Worm (Caenorhabditis elegans): ENCODE results near the gene F26F12.3.

F26F12.3 gene

DNA sequence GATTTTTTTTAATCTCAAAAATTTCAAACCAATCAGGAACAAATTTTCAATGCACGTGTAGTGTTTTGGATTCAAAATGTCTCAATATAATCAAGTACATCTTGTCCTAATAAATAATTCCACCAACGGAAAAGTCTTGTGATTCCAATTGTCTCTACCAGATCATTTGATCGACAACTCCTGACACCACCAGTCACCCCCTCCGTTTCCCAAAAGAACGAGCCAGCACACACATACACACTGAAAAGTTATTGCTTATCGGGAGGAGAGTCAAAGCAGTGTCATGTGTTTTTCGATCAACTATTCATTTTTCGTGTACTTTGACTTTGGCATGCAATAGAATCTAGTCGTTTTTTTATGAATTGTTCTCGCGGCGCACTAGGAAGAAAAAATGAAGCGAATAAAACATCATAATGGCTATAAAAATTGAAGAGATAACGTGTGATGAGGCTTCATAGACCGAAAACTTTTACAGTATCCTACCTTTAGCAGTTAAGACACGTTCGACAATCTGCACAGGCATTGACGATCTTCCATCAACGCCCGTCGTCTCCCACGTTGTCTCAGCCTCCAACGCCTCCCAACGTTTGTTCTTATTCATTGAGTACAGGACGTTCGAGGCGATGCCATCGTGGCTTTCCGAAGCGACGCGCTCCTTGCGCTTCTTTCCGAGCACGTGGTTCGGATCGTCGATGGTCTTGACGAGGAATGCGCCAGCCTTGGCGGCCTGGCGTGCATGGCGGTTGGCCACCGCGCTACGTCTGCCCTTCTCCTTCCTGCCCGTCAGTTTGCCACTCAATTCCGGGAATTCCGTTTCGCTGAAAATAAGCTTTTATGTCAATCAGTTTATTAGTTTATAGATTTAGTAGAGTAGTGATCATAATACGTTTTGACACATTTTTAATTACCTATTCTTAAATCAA, 1.8 kb downstream of the F26F12.3 start:
- TF ChIP-seq T22C8.4 (GFP tag; IDR thresholded peaks at IDR 0.05) (no peak), tab-1 (GFP tag; IDR thresholded peaks at IDR 0.05) (0 out of 2 replicates have a peak, but pooled peaks have one; percentile 39)

DNA sequence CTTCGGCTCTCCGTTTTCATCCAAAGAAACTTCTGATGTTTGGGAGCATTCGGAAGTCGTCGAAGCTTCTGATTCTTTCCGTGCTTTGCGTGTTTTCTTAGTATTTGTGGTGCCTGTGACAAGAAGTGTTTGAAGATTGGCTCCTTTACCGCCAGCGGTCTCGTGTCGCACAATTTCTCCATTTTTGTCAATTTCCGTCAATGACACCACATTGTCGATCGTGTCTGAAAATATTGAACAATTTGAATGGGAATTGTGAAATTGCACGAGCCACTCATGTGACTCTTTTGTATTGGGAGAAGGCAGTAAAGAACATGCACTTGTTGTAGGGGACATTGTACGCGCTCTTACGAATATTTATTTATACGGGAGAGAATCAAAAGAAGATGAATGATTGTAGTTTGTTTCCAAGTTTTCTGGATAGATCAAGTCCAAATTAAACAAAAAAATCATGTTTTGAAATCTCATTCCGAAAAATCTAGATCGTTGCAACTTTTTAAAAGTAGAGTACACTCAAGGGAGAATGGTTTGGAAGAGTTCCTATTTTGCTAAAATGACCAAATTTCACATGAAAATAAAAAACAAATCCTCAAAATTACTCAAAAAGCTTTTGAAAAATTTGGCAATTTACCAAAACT, 2.9 kb downstream of the F26F12.3 start:
- no peak for TF ChIP-seq ztf-29 (GFP tag; IDR thresholded peaks at IDR 0.05)
- no peak for TF ChIP-seq cog-1 (tag; optimal IDR thresholded peaks at IDR 0.05)
- no peak for TF ChIP-seq ref-1 (GFP tag; conservative IDR thresholded peaks at IDR 0.05)
- TF ChIP-seq flt-1 (GFP tag; IDR thresholded peaks at IDR 0.05) = no peak
- no peak for TF ChIP-seq ztf-23 (GFP tag; IDR thresholded peaks at IDR 0.05)
- TF ChIP-seq tab-1 (GFP tag; IDR thresholded peaks at IDR 0.05) = no peak
- TF ChIP-seq med-1 (GFP tag; optimal IDR thresholded peaks at IDR 0.05; ENCODE audit: insufficient read depth) = no peak
- no peak for TF ChIP-seq T22C8.4 (GFP tag; IDR thresholded peaks at IDR 0.05)
- no peak for TF ChIP-seq klf-2 (GFP tag; conservative IDR thresholded peaks at IDR 0.05)

DNA sequence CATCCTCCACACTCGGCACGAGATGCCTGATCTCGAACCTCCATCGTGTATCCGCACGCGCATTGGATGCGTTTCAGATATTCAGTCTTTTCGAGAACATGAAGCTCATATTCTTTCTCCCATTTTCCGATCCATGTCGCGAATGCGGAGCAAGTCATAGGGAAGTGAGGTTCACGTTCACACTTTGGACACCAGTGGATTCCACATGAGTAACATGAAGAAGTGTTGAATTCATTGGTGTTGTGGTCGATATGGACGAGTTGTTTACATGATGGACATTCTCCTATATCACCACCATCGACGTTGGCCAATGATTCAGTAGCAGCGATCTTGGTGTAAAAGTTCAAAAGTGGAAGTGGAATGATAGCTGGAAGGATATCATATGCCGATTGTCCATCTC, 4.6 kb downstream of the F26F12.3 start:
- no peak for TF ChIP-seq ref-1 (GFP tag; conservative IDR thresholded peaks at IDR 0.05)
- no peak for TF ChIP-seq cog-1 (tag; optimal IDR thresholded peaks at IDR 0.05)
- TF ChIP-seq ztf-29 (GFP tag; IDR thresholded peaks at IDR 0.05) = no peak
- TF ChIP-seq flt-1 (GFP tag; IDR thresholded peaks at IDR 0.05) = no peak
- no peak for TF ChIP-seq T22C8.4 (GFP tag; IDR thresholded peaks at IDR 0.05)
- TF ChIP-seq tab-1 (GFP tag; IDR thresholded peaks at IDR 0.05) = no peak
- no peak for TF ChIP-seq ztf-23 (GFP tag; IDR thresholded peaks at IDR 0.05)
- no peak for TF ChIP-seq med-1 (GFP tag; optimal IDR thresholded peaks at IDR 0.05; ENCODE audit: insufficient read depth)
- no peak for TF ChIP-seq klf-2 (GFP tag; conservative IDR thresholded peaks at IDR 0.05)

DNA sequence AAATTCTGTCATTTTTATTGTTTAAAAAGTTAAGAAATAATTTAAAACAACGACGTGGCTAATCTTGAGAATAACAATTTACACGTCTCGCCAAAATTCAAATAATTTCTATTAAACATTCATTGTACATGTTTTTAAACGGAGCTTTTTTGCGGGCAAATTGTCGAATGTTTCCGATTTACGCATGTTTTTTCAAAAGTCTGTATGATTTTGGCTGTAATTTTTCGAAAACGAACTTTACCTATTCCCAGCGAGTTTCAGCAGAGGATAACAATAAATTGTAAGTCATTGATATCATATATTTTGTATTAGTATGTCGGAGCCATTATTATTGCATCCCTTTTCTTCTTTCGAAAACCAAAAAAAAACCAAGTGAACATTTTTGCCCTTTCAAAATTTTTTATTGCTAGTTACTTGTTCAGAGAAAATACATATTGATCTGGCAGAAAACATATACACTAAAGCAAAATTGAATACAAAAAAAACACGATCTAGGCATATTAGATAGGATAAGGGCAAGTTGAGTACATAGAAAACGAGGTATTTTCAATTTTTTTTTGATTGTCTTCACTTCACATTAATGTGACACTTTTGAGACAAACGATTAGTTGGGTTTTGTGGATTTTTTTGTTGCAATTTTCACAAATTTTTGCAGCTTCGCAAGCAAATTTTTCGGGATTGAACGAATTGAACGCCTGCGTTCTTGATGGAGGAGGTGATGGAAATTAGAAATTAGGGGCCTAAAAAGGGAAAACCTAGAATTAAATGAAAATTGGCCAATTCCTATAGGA, 6.7 kb downstream of the F26F12.3 start, which contains the start of gene F26F12.2:
TSS of gene F26F12.2 (minus strand) at position 38 of the 791 bp plus-strand sequence.
- TF ChIP-seq ztf-29 (GFP tag; IDR thresholded peaks at IDR 0.05) (no peak), tab-1 (GFP tag; IDR thresholded peaks at IDR 0.05) (no peak), med-1 (GFP tag; optimal IDR thresholded peaks at IDR 0.05; ENCODE audit: insufficient read depth) (no peak), klf-2 (GFP tag; conservative IDR thresholded peaks at IDR 0.05) (no peak), cog-1 (tag; optimal IDR thresholded peaks at IDR 0.05) (no peak), flt-1 (GFP tag; IDR thresholded peaks at IDR 0.05) (no peak), ztf-23 (GFP tag; IDR thresholded peaks at IDR 0.05) (no peak), ref-1 (GFP tag; conservative IDR thresholded peaks at IDR 0.05) (no peak), T22C8.4 (GFP tag; IDR thresholded peaks at IDR 0.05) (no peak)

DNA sequence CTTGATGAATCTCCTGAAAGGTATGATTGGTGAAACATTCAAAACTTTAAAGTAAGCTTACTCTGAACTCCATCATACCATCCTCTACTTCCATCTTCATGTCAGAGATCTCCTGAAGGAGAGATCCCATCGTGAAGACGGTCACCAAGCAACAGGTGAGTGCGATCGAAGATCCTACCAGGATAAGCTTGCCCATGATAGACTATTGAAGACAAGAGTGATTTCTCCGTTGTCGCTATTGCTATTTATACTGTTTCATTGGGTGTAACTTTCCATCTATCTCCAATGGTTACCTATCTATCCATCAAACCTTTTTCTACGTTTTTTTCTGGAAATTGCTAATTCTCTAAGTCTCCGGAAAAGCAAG, 8.9 kb downstream of the F26F12.3 start, which contains the start of gene col-140:
TSS of gene col-140 (minus strand) at position 219 of the 367 bp plus-strand sequence.
- TF ChIP-seq klf-2 (GFP tag; conservative IDR thresholded peaks at IDR 0.05) (no peak), cog-1 (tag; optimal IDR thresholded peaks at IDR 0.05) (no peak)

DNA sequence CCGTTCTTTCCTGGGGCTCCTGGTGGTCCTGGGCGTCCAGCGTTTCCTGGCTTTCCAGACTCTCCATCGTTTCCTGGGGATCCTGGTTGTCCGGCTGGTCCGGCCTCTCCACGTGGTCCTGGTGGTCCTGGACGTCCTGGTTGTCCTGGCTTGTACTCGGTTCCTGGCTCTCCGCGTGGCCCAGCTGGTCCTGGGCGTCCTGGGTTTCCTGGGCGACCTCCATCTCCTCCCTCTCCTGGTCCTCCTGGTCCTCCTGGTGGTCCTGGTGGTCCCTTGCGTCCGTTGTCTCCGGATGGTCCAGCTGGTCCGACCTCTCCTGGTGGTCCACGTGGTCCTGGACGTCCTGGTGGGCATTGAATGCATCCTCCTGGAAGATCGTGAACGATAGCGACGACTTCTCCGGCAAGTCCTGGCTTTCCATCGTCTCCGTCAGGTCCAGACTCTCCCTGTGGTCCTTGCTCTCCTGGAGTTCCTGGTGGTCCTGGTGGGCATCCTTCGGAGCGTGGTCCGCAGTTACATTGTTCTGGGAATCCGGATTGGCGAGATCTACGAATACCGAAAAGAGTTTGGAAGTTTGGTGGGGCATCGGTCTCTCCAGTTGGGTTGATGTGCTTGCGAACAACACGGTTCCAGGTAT, 9.4 kb downstream of the F26F12.3 start:
- TF ChIP-seq flt-1 (GFP tag; IDR thresholded peaks at IDR 0.05) (no peak), ref-1 (GFP tag; conservative IDR thresholded peaks at IDR 0.05) (no peak), ztf-23 (GFP tag; IDR thresholded peaks at IDR 0.05) (no peak), cog-1 (tag; optimal IDR thresholded peaks at IDR 0.05) (no peak), klf-2 (GFP tag; conservative IDR thresholded peaks at IDR 0.05) (no peak), T22C8.4 (GFP tag; IDR thresholded peaks at IDR 0.05) (no peak), tab-1 (GFP tag; IDR thresholded peaks at IDR 0.05) (0 out of 2 replicates have a peak, but pooled peaks have one; percentile 17), med-1 (GFP tag; optimal IDR thresholded peaks at IDR 0.05; ENCODE audit: insufficient read depth) (no peak)

DNA sequence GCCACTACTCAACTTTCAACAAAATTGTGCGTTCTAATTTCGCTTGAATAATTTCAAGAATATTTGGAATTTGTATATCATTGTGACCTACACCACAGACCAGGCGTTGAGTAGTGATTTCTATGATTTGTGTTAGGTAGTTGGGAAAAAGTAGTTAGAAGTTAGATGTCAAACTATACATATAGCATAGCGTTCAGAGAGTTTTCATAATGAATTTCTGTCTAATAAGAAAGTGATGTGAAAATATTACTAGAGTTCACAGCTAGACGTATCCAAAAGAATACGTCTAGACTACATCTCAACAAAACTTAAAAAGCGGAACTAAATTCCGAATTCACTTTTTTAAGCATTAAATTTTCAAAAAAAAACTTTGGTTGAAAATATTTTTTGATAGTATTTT, 10.1 kb downstream of the F26F12.3 start:
- TF ChIP-seq ztf-29 (GFP tag; IDR thresholded peaks at IDR 0.05) = no peak
- TF ChIP-seq klf-2 (GFP tag; conservative IDR thresholded peaks at IDR 0.05) = no peak
- TF ChIP-seq med-1 (GFP tag; optimal IDR thresholded peaks at IDR 0.05; ENCODE audit: insufficient read depth) = no peak
- no peak for TF ChIP-seq flt-1 (GFP tag; IDR thresholded peaks at IDR 0.05)
- no peak for TF ChIP-seq cog-1 (tag; optimal IDR thresholded peaks at IDR 0.05)

DNA sequence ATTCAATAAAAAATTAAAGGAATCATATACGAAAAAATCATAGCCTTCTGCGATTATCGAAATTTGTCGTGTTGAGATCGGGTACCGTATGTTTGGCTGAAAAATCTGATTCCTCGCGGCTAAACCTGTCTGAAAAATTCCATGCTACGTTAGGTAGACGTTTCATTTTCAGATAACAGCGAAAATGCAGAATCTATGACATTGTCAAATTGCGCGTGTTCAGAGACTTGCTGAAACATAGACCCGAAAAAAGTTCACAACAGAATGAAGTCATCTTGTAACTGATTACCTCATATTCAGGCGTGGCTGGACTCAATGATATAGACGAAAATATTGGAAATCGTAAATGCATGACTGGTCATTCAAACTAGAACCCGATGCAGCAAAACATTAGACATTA, 12.0 kb downstream of the F26F12.3 start, which contains the start of gene srh-76:
TSS of gene srh-76 (plus strand) at position 301 of the 400 bp plus-strand sequence.
- TF ChIP-seq ref-1 (GFP tag; conservative IDR thresholded peaks at IDR 0.05) = no peak
- TF ChIP-seq tab-1 (GFP tag; IDR thresholded peaks at IDR 0.05) = no peak
- TF ChIP-seq klf-2 (GFP tag; conservative IDR thresholded peaks at IDR 0.05) = no peak
- TF ChIP-seq cog-1 (tag; optimal IDR thresholded peaks at IDR 0.05) = no peak

DNA sequence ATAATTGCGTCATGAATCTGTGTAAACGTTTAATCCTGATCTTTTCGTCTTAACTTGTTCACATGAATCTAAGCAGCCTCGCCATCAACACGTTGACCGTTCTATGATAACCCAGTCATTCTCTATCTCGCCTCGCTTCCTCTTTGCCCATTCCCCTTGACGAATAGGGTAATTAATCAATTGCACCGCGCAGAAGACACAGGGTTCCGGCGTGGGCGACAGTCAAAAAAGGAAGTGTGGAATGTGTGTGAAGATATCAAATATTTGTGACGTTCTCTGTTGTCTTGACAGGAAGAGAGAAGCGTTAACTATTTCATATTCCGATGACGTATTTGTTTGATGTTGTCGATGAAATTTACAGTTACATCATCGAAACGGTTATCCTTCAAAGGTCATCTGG, 12.7 kb downstream of the F26F12.3 start:
- TF ChIP-seq med-1 (GFP tag; optimal IDR thresholded peaks at IDR 0.05; ENCODE audit: insufficient read depth) (no peak), ztf-23 (GFP tag; IDR thresholded peaks at IDR 0.05) (no peak), ref-1 (GFP tag; conservative IDR thresholded peaks at IDR 0.05) (no peak), T22C8.4 (GFP tag; IDR thresholded peaks at IDR 0.05) (no peak), tab-1 (GFP tag; IDR thresholded peaks at IDR 0.05) (no peak), flt-1 (GFP tag; IDR thresholded peaks at IDR 0.05) (no peak), cog-1 (tag; optimal IDR thresholded peaks at IDR 0.05) (no peak)
